Worm (Caenorhabditis elegans) whole organism, late embryonic: ENCODE data around the gene his-64.

ENCODE experiments used
- ama-1 ChIP-seq: fragments of 150-350 bp; optimal IDR thresholded peaks from 2 replicates; lab custom pipeline; 2014
- fkh-10 ChIP-seq: fragments of 150-350 bp; optimal IDR thresholded peaks from 2 replicates; lab custom pipeline; 2014; ENCODE audit warnings: missing biosample characterization, missing genetic modification reagents, missing genetic modification characterization
- nhr-11 ChIP-seq: fragments of 150-350 bp; optimal IDR thresholded peaks from 2 replicates; lab custom pipeline; 2014; ENCODE audit warnings: missing biosample characterization, missing genetic modification characterization
- unc-42 ChIP-seq: sonication (generic microtip); optimal IDR thresholded peaks from 2 replicates; lab custom pipeline; 2016; ENCODE audit warnings: missing genotype, missing genetic modification characterization, missing compliant biosample characterization

DNA sequence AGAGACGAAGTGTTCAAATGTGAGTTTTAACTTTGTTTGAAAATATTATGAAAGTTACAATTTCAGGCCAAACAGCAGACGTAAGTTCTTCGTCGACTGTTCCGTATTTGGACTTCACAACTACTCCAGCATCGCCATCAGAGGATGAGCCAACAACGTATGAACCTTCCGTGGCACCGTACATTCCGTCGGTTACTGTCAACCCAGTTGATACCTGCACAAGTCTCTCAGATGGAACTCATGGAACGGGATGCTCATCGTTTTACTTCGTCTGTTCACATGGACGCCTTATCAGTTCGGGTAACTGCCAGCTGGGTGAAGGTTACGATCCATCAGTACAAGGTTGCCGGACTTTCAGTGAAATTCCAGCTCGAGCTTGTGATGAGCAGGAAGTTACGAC, 31.2 kb upstream of the his-64 start:
- TF ChIP-seq nhr-11 (tag; lab: Kevin White, UChicago) (no peak), unc-42 (tag; lab: Kevin White, UChicago) (no peak), ama-1 (lab: Kevin White, UChicago) (no peak), fkh-10 (GFP tag; lab: Kevin White, UChicago) (no peak)
